Fruit fly (Drosophila melanogaster): ENCODE results near the gene CG16727.
A peak's percentile ranks its signal among the peaks of the same experiment; 100 is the strongest.

Gene CG16727

dm6 chr3R:19569654-19570053 lies 43.5 kb upstream of the CG16727 start:
- TF ChIP-seq Vsx2 (GFP tag; optimal IDR thresholded peaks at IDR 0.05; ENCODE audit: partially characterized antibody) (no peak), dsf (GFP tag; optimal IDR thresholded peaks at IDR 0.05; ENCODE audit: borderline replicate concordance) (no peak)

DNA sequence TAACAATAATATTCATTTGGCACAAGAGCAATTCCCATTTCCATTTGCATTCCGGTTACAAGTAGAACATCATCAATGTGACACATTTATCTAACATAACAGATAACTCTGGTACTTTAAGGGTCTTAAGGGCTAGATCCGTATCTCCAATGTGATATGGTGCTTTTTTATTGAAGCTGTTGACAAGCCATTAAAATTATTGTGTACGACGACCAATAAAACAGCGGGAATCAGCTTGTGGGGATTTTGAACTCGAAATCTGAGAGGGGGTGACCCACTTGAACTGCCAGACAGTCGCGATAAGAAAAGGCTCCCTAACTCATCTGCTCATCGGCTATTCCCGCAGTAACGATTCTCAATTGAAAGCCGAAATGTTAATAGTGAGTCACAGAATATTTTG lies 42.0 kb upstream of the CG16727 start:
- TF ChIP-seq HLH106 (tag; optimal IDR thresholded peaks at IDR 0.05) (no peak), sage (GFP tag; optimal IDR thresholded peaks at IDR 0.05) (no peak), Dif (GFP tag; optimal IDR thresholded peaks at IDR 0.05; ENCODE audit: partially characterized antibody) (no peak), OdsH (GFP tag; optimal IDR thresholded peaks at IDR 0.05) (no peak), Rel (GFP tag; optimal IDR thresholded peaks at IDR 0.05) (no peak), Rel (tag; optimal IDR thresholded peaks at IDR 0.05) (peak; percentile 75), br (GFP tag; optimal IDR thresholded peaks at IDR 0.05) (peak; percentile 1)

dm6 chr3R:19571938-19572337 lies 41.2 kb upstream of the CG16727 start:
- no peak for TF ChIP-seq HLH106 (tag; optimal IDR thresholded peaks at IDR 0.05)
- TF ChIP-seq Hr78 (GFP tag; optimal IDR thresholded peaks at IDR 0.05) = no peak
- no peak for TF ChIP-seq Abd-B (GFP tag; optimal IDR thresholded peaks at IDR 0.05)
- no peak for TF ChIP-seq sage (GFP tag; optimal IDR thresholded peaks at IDR 0.05)
- no peak for TF ChIP-seq Rel (GFP tag; optimal IDR thresholded peaks at IDR 0.05)
- no peak for TF ChIP-seq Rel (tag; optimal IDR thresholded peaks at IDR 0.05)
- no peak for TF ChIP-seq Mio (GFP tag; optimal IDR thresholded peaks at IDR 0.05)
- no peak for TF ChIP-seq Dfd (GFP tag; optimal IDR thresholded peaks at IDR 0.05)
- peak; percentile 37 for TF ChIP-seq h (GFP tag; optimal IDR thresholded peaks at IDR 0.05)
- peak; percentile 2 for TF ChIP-seq CrebA (GFP tag; optimal IDR thresholded peaks at IDR 0.05; ENCODE audit: borderline replicate concordance)
- no peak for TF ChIP-seq usp (GFP tag; optimal IDR thresholded peaks at IDR 0.05)
- no peak for TF ChIP-seq dsf (GFP tag; optimal IDR thresholded peaks at IDR 0.05; ENCODE audit: borderline replicate concordance)
- no peak for TF ChIP-seq Sp1 (GFP tag; optimal IDR thresholded peaks at IDR 0.05)
- no peak for TF ChIP-seq ey (GFP tag; optimal IDR thresholded peaks at IDR 0.05)
- peak; percentile 18 for TF ChIP-seq Hr83 (GFP tag; optimal IDR thresholded peaks at IDR 0.05; ENCODE audit: poor library complexity, severe bottlenecking)
- TF ChIP-seq OdsH (GFP tag; optimal IDR thresholded peaks at IDR 0.05) = no peak
- no peak for TF ChIP-seq sv (GFP tag; optimal IDR thresholded peaks at IDR 0.05)
- no peak for TF ChIP-seq lola (GFP tag; optimal IDR thresholded peaks at IDR 0.05)
- TF ChIP-seq Dif (GFP tag; optimal IDR thresholded peaks at IDR 0.05; ENCODE audit: partially characterized antibody) = no peak
- no peak for TF ChIP-seq pan (optimal IDR thresholded peaks at IDR 0.05)
- peak; percentile 31 for TF ChIP-seq rgr (GFP tag; optimal IDR thresholded peaks at IDR 0.05)
- no peak for TF ChIP-seq Vsx2 (GFP tag; optimal IDR thresholded peaks at IDR 0.05; ENCODE audit: partially characterized antibody)
- TF ChIP-seq tai (GFP tag; optimal IDR thresholded peaks at IDR 0.05) = peak; percentile 39
- TF ChIP-seq jim (GFP tag; optimal IDR thresholded peaks at IDR 0.05) = no peak
- no peak for TF ChIP-seq br (GFP tag; optimal IDR thresholded peaks at IDR 0.05)
- TF ChIP-seq woc (GFP tag; optimal IDR thresholded peaks at IDR 0.05) = no peak
- no peak for TF ChIP-seq GATAd (GFP tag; optimal IDR thresholded peaks at IDR 0.05)
- TF ChIP-seq psq (GFP tag; optimal IDR thresholded peaks at IDR 0.05) = peak; percentile 14
- no peak for TF ChIP-seq Jra (GFP tag; optimal IDR thresholded peaks at IDR 0.05)
- no peak for TF ChIP-seq dl (GFP tag; optimal IDR thresholded peaks at IDR 0.05; ENCODE audit: insufficient read depth in 1 of 2, partially characterized antibody in 2 of 2)
- peak; percentile 26 for TF ChIP-seq fru (GFP tag; optimal IDR thresholded peaks at IDR 0.05)
- no peak for TF ChIP-seq N (GFP tag; optimal IDR thresholded peaks at IDR 0.05)
- no peak for TF ChIP-seq Hnf4 (GFP tag; optimal IDR thresholded peaks at IDR 0.05)
- TF ChIP-seq brk (GFP tag; optimal IDR thresholded peaks at IDR 0.05) = no peak
- TF ChIP-seq CG32264 (GFP tag; optimal IDR thresholded peaks at IDR 0.05) = no peak
- no peak for TF ChIP-seq foxo (GFP tag; optimal IDR thresholded peaks at IDR 0.05)
- no peak for TF ChIP-seq CG9705 (GFP tag; optimal IDR thresholded peaks at IDR 0.05)
- no peak for TF ChIP-seq Myc (optimal IDR thresholded peaks at IDR 0.05)
- TF ChIP-seq dmrt93B (GFP tag; optimal IDR thresholded peaks at IDR 0.05) = no peak
